Worm (Caenorhabditis elegans) whole organism, young adult: ENCODE results near the gene F29B9.7.

ENCODE experiments used
- B0019.2 ChIP-seq: fragments of 200-800 bp; sonication (Bioruptor generic); conservative IDR thresholded peaks from 2 replicates; pipeline ENCODE4 v1.3.6; 2022; ENCODE audit warnings: missing genetic modification reagents, missing genetic modification characterization, missing compliant biosample characterization
- B0035.1 ChIP-seq: sonication (generic microtip); optimal IDR thresholded peaks from 2 replicates; lab custom pipeline; 2016; ENCODE audit warnings: missing genetic modification characterization, mild to moderate bottlenecking, missing compliant biosample characterization, missing genotype, missing genetic modification reagents
- B0261.1 ChIP-seq: sonication (generic microtip); optimal IDR thresholded peaks from 2 replicates; lab custom pipeline; 2016; ENCODE audit warnings: mild to moderate bottlenecking, missing genetic modification characterization, moderate library complexity, missing compliant biosample characterization
- B0336.3 ChIP-seq: fragments of 200-800 bp; sonication (Bioruptor generic); IDR thresholded peaks from 2 replicates; pipeline ENCODE4 v1.3.6; 2022; ENCODE audit warnings: missing genetic modification characterization, missing compliant biosample characterization
- D2030.7 ChIP-seq: fragments of 200-800 bp; sonication (Bioruptor generic); IDR thresholded peaks from 2 replicates; pipeline ENCODE4 v1.3.6; 2022; ENCODE audit warnings: missing genetic modification reagents, missing genetic modification characterization, missing compliant biosample characterization
- F39B2.1 ChIP-seq: fragments of 200-800 bp; sonication (Bioruptor generic); IDR thresholded peaks from 2 replicates; pipeline ENCODE4 v1.3.6; 2022; ENCODE audit warnings: missing genetic modification reagents, missing genetic modification characterization, missing compliant biosample characterization
- F55B11.4 ChIP-seq: sonication (generic microtip); optimal IDR thresholded peaks from 2 replicates; lab custom pipeline; 2016; ENCODE audit warnings: missing compliant biosample characterization, missing genetic modification characterization, borderline replicate concordance; ENCODE audit not compliant: insufficient read depth
- F57A8.1 ChIP-seq: fragments of 200-800 bp; sonication (Bioruptor generic); optimal IDR thresholded peaks from 2 replicates; lab custom pipeline; 2018; ENCODE audit warnings: mild to moderate bottlenecking, missing genetic modification characterization, moderate library complexity, missing compliant biosample characterization
- F57C9.4 ChIP-seq: sonication (generic microtip); optimal IDR thresholded peaks from 2 replicates; lab custom pipeline; 2017; ENCODE audit warnings: mild to moderate bottlenecking, missing genetic modification characterization, missing compliant biosample characterization
- K12H6.12 ChIP-seq: fragments of 200-800 bp; sonication (Bioruptor generic); optimal IDR thresholded peaks from 2 replicates; lab custom pipeline; 2018; ENCODE audit warnings: mild to moderate bottlenecking, missing genetic modification characterization, missing compliant biosample characterization
- Y53F4B.3 ChIP-seq: fragments of 200-800 bp; sonication (Bioruptor generic); IDR thresholded peaks from 2 replicates; pipeline ENCODE4 v1.3.6; 2022; ENCODE audit warnings: missing genetic modification reagents, missing genetic modification characterization, missing compliant biosample characterization
- Y67H2A.10 ChIP-seq: fragments of 200-800 bp; sonication (Bioruptor generic); conservative IDR thresholded peaks from 2 replicates; pipeline ENCODE4 v1.3.6; 2022; ENCODE audit warnings: missing genetic modification reagents, missing genetic modification characterization, missing compliant biosample characterization
- Y79H2A.3 ChIP-seq: fragments of 200-800 bp; sonication (Bioruptor generic); conservative IDR thresholded peaks from 2 replicates; pipeline ENCODE4 v1.3.6; 2022; ENCODE audit warnings: missing genetic modification reagents, missing genetic modification characterization, missing compliant biosample characterization
- aptf-3 ChIP-seq: fragments of 200-800 bp; sonication (Bioruptor generic); IDR thresholded peaks from 2 replicates; pipeline ENCODE4 v1.3.6; 2022; ENCODE audit warnings: missing genetic modification characterization, missing compliant biosample characterization
- attf-3 ChIP-seq: fragments of 200-800 bp; sonication (Bioruptor generic); conservative IDR thresholded peaks from 2 replicates; pipeline ENCODE4 v1.3.6; 2022; ENCODE audit warnings: missing genetic modification reagents, missing genetic modification characterization, missing compliant biosample characterization
- attf-5 ChIP-seq: fragments of 200-800 bp; sonication (Bioruptor generic); optimal IDR thresholded peaks from 2 replicates; lab custom pipeline; 2018; ENCODE audit warnings: mild to moderate bottlenecking, missing genetic modification characterization, missing compliant biosample characterization
- attf-6 ChIP-seq: fragments of 200-800 bp; sonication (Bioruptor generic); IDR thresholded peaks from 2 replicates; pipeline ENCODE4 v1.3.6; 2022; ENCODE audit warnings: missing genetic modification reagents, missing genetic modification characterization, missing compliant biosample characterization
- cebp-1 ChIP-seq, 2 experiments: fragments of 200-800 bp in 1 of 2; sonication (Bioruptor generic) in 1 of 2; sonication (generic microtip) in 1 of 2; IDR thresholded peaks in 1 of 2; optimal IDR thresholded peaks in 1 of 2; 2 replicates each; pipeline versions ENCODE4 v1.3.6 to Lab custom; 2017 to 2022; ENCODE audit warnings: missing compliant biosample characterization in 2 of 2, missing genetic modification characterization in 2 of 2, mild to moderate bottlenecking in 1 of 2, missing genetic modification reagents in 1 of 2, moderate library complexity in 1 of 2
- ceh-27 ChIP-seq: fragments of 200-800 bp; sonication (Bioruptor generic); optimal IDR thresholded peaks from 2 replicates; lab custom pipeline; 2018; ENCODE audit warnings: mild to moderate bottlenecking, missing genetic modification characterization, moderate library complexity, missing compliant biosample characterization
- ceh-91 ChIP-seq: fragments of 200-800 bp; sonication (Bioruptor generic); IDR thresholded peaks from 2 replicates; pipeline ENCODE4 v1.3.6; 2022; ENCODE audit warnings: missing genetic modification reagents, missing genetic modification characterization, missing compliant biosample characterization
- die-1 ChIP-seq: sonication (generic microtip); optimal IDR thresholded peaks from 2 replicates; lab custom pipeline; 2016; ENCODE audit warnings: missing genotype, mild to moderate bottlenecking, missing genetic modification characterization, missing compliant biosample characterization
- egl-44 ChIP-seq: fragments of 200-800 bp; sonication (Bioruptor generic); IDR thresholded peaks from 2 replicates; pipeline ENCODE4 v1.3.6; 2022; ENCODE audit warnings: missing genetic modification reagents, missing genetic modification characterization, missing compliant biosample characterization
- egrh-3 ChIP-seq: fragments of 200-800 bp; sonication (Bioruptor generic); IDR thresholded peaks from 2 replicates; pipeline ENCODE4 v1.3.6; 2022; ENCODE audit warnings: missing genetic modification reagents, missing genetic modification characterization, missing compliant biosample characterization
- hlh-26 ChIP-seq: fragments of 200-800 bp; sonication (Bioruptor generic); conservative IDR thresholded peaks from 2 replicates; pipeline ENCODE4 v1.3.6; 2022; ENCODE audit warnings: missing genetic modification reagents, missing genetic modification characterization, missing compliant biosample characterization
- hrde-1 ChIP-seq: sonication (generic microtip); optimal IDR thresholded peaks from 2 replicates; lab custom pipeline; 2016; ENCODE audit warnings: missing genetic modification characterization, mild to moderate bottlenecking, missing compliant biosample characterization, moderate library complexity, missing genotype, missing genetic modification reagents, borderline replicate concordance
- lag-1 ChIP-seq: fragments of 200-800 bp; sonication (Bioruptor generic); IDR thresholded peaks from 2 replicates; pipeline ENCODE4 v1.3.6; 2022; ENCODE audit warnings: missing genetic modification reagents, missing genetic modification characterization, missing compliant biosample characterization
- lin-54 ChIP-seq: fragments of 200-800 bp; sonication (Bioruptor generic); optimal IDR thresholded peaks from 2 replicates; lab custom pipeline; 2018; ENCODE audit warnings: mild to moderate bottlenecking, missing genetic modification characterization, missing compliant biosample characterization
- lsl-1 ChIP-seq: fragments of 200-800 bp; sonication (Bioruptor generic); optimal IDR thresholded peaks from 2 replicates; lab custom pipeline; 2018; ENCODE audit warnings: mild to moderate bottlenecking, missing genetic modification characterization, moderate library complexity, missing compliant biosample characterization
- lsy-27 ChIP-seq: sonication (generic microtip); optimal IDR thresholded peaks from 2 replicates; lab custom pipeline; 2017; ENCODE audit warnings: missing genetic modification characterization, mild to moderate bottlenecking, missing compliant biosample characterization, antibody characterized with exemption, missing genotype, borderline replicate concordance; ENCODE audit not compliant: insufficient read depth
- madf-3 ChIP-seq: fragments of 200-800 bp; sonication (Bioruptor generic); IDR thresholded peaks from 2 replicates; pipeline ENCODE4 v1.3.6; 2022; ENCODE audit warnings: missing genetic modification reagents, missing genetic modification characterization, missing compliant biosample characterization
- mcd-1 ChIP-seq: fragments of 200-800 bp; sonication (Bioruptor generic); IDR thresholded peaks from 2 replicates; pipeline ENCODE4 v1.3.6; 2022; ENCODE audit warnings: missing genetic modification reagents, missing genetic modification characterization, missing compliant biosample characterization
- mxl-1 ChIP-seq: sonication (generic microtip); optimal IDR thresholded peaks from 2 replicates; lab custom pipeline; 2016; ENCODE audit warnings: missing genetic modification characterization, missing compliant biosample characterization
- nfya-1 ChIP-seq: sonication (generic microtip); optimal IDR thresholded peaks from 2 replicates; lab custom pipeline; 2017; ENCODE audit warnings: antibody characterized with exemption, missing compliant biosample characterization, missing genetic modification characterization, borderline replicate concordance; ENCODE audit not compliant: insufficient read depth
- nhr-179 ChIP-seq: sonication (generic microtip); optimal IDR thresholded peaks from 2 replicates; lab custom pipeline; 2016; ENCODE audit warnings: mild to moderate bottlenecking, missing genetic modification characterization, missing compliant biosample characterization
- nhr-27 ChIP-seq: fragments of 200-800 bp; sonication (Bioruptor generic); optimal IDR thresholded peaks from 2 replicates; lab custom pipeline; 2018; ENCODE audit warnings: mild to moderate bottlenecking, missing genetic modification characterization, moderate library complexity, missing compliant biosample characterization
- nhr-90 ChIP-seq: sonication (generic microtip); optimal IDR thresholded peaks from 2 replicates; lab custom pipeline; 2016; ENCODE audit warnings: missing genotype, mild to moderate bottlenecking, missing genetic modification characterization, missing compliant biosample characterization
- pbrm-1 ChIP-seq: fragments of 200-800 bp; sonication (Bioruptor generic); IDR thresholded peaks from 2 replicates; pipeline ENCODE4 v1.3.6; 2022; ENCODE audit warnings: missing genetic modification reagents, missing genetic modification characterization, missing compliant biosample characterization
- rcor-1 ChIP-seq: fragments of 200-800 bp; sonication (Bioruptor generic); IDR thresholded peaks from 2 replicates; pipeline ENCODE4 v1.3.6; 2022; ENCODE audit warnings: missing genetic modification reagents, missing genetic modification characterization, missing compliant biosample characterization
- repo-1 ChIP-seq: sonication (generic microtip); optimal IDR thresholded peaks from 2 replicates; lab custom pipeline; 2017; ENCODE audit warnings: mild to moderate bottlenecking, missing genetic modification characterization, missing compliant biosample characterization
- sdz-38 ChIP-seq: sonication (generic microtip); optimal IDR thresholded peaks from 2 replicates; lab custom pipeline; 2016; ENCODE audit warnings: missing genotype, missing genetic modification characterization, missing compliant biosample characterization
- snpc-1.1 ChIP-seq: sonication (generic microtip); optimal IDR thresholded peaks from 2 replicates; lab custom pipeline; 2017; ENCODE audit warnings: missing genetic modification characterization, mild to moderate bottlenecking, missing compliant biosample characterization, antibody characterized with exemption, moderate library complexity, missing genotype, missing genetic modification reagents; ENCODE audit not compliant: insufficient read depth
- snpc-1.3 ChIP-seq: sonication (generic microtip); optimal IDR thresholded peaks from 2 replicates; lab custom pipeline; 2017; ENCODE audit warnings: missing genetic modification characterization, mild to moderate bottlenecking, missing compliant biosample characterization, antibody characterized with exemption, moderate library complexity, missing genotype, missing genetic modification reagents; ENCODE audit not compliant: insufficient read depth
- snpc-3.4 ChIP-seq: sonication (generic microtip); optimal IDR thresholded peaks from 2 replicates; lab custom pipeline; 2017; ENCODE audit warnings: missing genetic modification characterization, mild to moderate bottlenecking, missing compliant biosample characterization, antibody characterized with exemption, moderate library complexity, missing genotype, missing genetic modification reagents
- sptf-2 ChIP-seq: fragments of 200-800 bp; sonication (Bioruptor generic); optimal IDR thresholded peaks from 2 replicates; lab custom pipeline; 2018; ENCODE audit warnings: mild to moderate bottlenecking, missing genetic modification characterization, missing compliant biosample characterization
- tbp1 ChIP-seq: fragments of 200-800 bp; sonication (Bioruptor generic); optimal IDR thresholded peaks from 2 replicates; lab custom pipeline; 2018; ENCODE audit warnings: mild to moderate bottlenecking, missing genetic modification characterization, missing compliant biosample characterization
- zfh-2 ChIP-seq: fragments of 200-800 bp; sonication (Bioruptor generic); conservative IDR thresholded peaks from 2 replicates; pipeline ENCODE4 v1.3.6; 2022; ENCODE audit warnings: missing genetic modification reagents, missing genetic modification characterization, missing compliant biosample characterization
- zim-3 ChIP-seq: sonication (generic microtip); optimal IDR thresholded peaks from 2 replicates; lab custom pipeline; 2017; ENCODE audit warnings: mild to moderate bottlenecking, missing genetic modification characterization, moderate library complexity, missing compliant biosample characterization

The F29B9.7 gene

DNA sequence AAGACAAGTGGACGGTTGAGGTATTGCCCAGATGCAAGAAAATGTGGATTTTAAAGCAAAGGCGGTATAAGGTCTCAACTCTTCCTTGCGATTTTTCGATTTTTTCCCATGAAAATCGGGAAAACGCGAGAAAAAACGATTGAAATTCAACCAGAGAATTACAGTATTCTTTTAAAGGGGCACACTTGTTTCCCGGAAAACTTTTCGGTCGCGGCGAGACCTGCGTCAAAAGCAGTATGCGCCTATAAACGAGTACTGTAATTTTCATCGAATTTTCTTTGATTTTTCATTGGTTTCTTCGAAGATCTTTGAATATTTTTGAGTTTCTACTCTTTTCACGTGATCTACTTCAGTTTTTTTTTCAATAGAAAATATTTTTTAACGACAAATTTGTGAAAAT is 4.1 kb downstream of the F29B9.7 start (continued):
- TF ChIP-seq egl-44 (GFP tag; lab: Robert Waterston, UW), result no peak
- TF ChIP-seq B0261.1 (tag; lab: Kevin White, UChicago), result no peak
- no peak for TF ChIP-seq F57C9.4 (tag; lab: Kevin White, UChicago)
- peak; percentile 83 for TF ChIP-seq D2030.7 (GFP tag; lab: Robert Waterston, UW)
- TF ChIP-seq Y79H2A.3, result no peak
- peak; percentile 49 for TF ChIP-seq tbp1 (GFP tag; lab: Kevin White, UChicago)
- no peak for TF ChIP-seq ceh-27
- peak; percentile 73 for TF ChIP-seq attf-6 (GFP tag; lab: Robert Waterston, UW)
- TF ChIP-seq Y67H2A.10 (GFP tag; lab: Robert Waterston, UW), result no peak
- TF ChIP-seq pbrm-1 (GFP tag; lab: Robert Waterston, UW), result no peak
- no peak for TF ChIP-seq sptf-2 (GFP tag; lab: Kevin White, UChicago)
- TF ChIP-seq hlh-26 (GFP tag; lab: Robert Waterston, UW), result no peak
- TF ChIP-seq nfya-1 (tag; lab: Kevin White, UChicago), result no peak
- TF ChIP-seq die-1, result no peak
- peak; percentile 87 for TF ChIP-seq ceh-91
- TF ChIP-seq lsy-27 (tag; lab: Kevin White, UChicago), result no peak
- TF ChIP-seq snpc-1.3 (tag; lab: Kevin White, UChicago), result peak; percentile 23
- peak; percentile 44; the same call in 1 of the 2 replicates for TF ChIP-seq rcor-1
- no peak for TF ChIP-seq mxl-1
- no peak for TF ChIP-seq nhr-27
- peak; percentile 63 for TF ChIP-seq lin-54 (GFP tag; lab: Kevin White, UChicago)
- TF ChIP-seq attf-5, result no peak
- TF ChIP-seq nhr-90 (tag; lab: Kevin White, UChicago), result no peak
- no peak for TF ChIP-seq F39B2.1
- peak; percentile 71 for TF ChIP-seq snpc-3.4 (tag; lab: Kevin White, UChicago)
- no peak for TF ChIP-seq repo-1
- no peak for TF ChIP-seq sdz-38 (tag; lab: Kevin White, UChicago)
- 0 out of 2 replicates have a peak, but pooled peaks have one; percentile 18 for TF ChIP-seq B0336.3
- no peak for TF ChIP-seq zfh-2
- TF ChIP-seq cebp-1 (GFP tag; IDR thresholded peaks at IDR 0.05; lab: Robert Waterston, UW), result no peak
- no peak for TF ChIP-seq cebp-1 (tag; optimal IDR thresholded peaks at IDR 0.05; lab: Kevin White, UChicago)
- TF ChIP-seq snpc-1.1 (tag; lab: Kevin White, UChicago), result peak; percentile 3
- no peak for TF ChIP-seq F55B11.4 (tag; lab: Kevin White, UChicago)
- peak; percentile 99 for TF ChIP-seq lsl-1 (GFP tag; lab: Kevin White, UChicago)

DNA sequence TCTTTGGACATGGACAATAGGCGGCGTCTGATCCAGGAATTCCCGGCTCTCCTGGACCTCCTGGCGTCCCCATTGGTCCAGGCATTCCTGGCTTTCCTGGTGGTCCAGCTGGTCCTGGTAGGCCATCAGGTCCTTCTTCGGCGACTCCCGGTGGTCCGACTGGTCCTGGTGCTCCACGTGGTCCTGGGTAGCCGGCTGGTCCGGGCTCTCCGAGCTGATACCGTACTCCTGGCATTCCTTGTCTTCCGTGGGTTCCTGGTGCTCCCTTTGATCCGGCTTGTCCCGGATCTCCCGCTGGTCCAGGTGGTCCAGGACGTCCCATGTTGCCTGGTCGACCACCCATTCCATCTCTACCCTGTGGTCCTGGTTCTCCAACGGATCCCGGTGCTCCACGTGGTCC is 6.4 kb downstream of the F29B9.7 start:
- TF ChIP-seq Y53F4B.3 (GFP tag; lab: Robert Waterston, UW) (no peak), madf-3 (0 out of 2 replicates have a peak, but pooled peaks have one; percentile 64), nhr-179 (tag; lab: Kevin White, UChicago) (no peak), K12H6.12 (tag; lab: Kevin White, UChicago) (no peak), lag-1 (GFP tag; lab: Robert Waterston, UW) (no peak), egrh-3 (peak; percentile 89), B0019.2 (no peak), B0336.3 (0 out of 2 replicates have a peak, but pooled peaks have one; percentile 14), B0035.1 (tag; lab: Kevin White, UChicago) (no peak), hrde-1 (tag; lab: Kevin White, UChicago) (no peak), aptf-3 (GFP tag; lab: Robert Waterston, UW) (no peak), cebp-1 (GFP tag; IDR thresholded peaks at IDR 0.05; lab: Robert Waterston, UW) (0 out of 2 replicates have a peak, but pooled peaks have one; percentile 15), cebp-1 (tag; optimal IDR thresholded peaks at IDR 0.05; lab: Kevin White, UChicago) (no peak), attf-3 (GFP tag; lab: Robert Waterston, UW) (0 out of 2 replicates have a peak, but pooled peaks have one; percentile 31), zim-3 (no peak), zfh-2 (peak; percentile 92), mcd-1 (GFP tag; lab: Robert Waterston, UW) (peak; percentile 32; the same call in 1 of the 2 replicates), F57A8.1 (GFP tag; lab: Kevin White, UChicago) (no peak), nfya-1 (tag; lab: Kevin White, UChicago) (no peak)
